Worm (Caenorhabditis elegans) whole organism, L4 larva: ENCODE measurements around the gene C39D10.8.

Experiments used
- dve-1 ChIP-seq: sonication (generic microtip); optimal IDR thresholded peaks from 2 replicates; lab custom pipeline; 2017; ENCODE audit warnings: antibody characterized with exemption, mild to moderate bottlenecking, missing genetic modification characterization, missing compliant biosample characterization; ENCODE audit not compliant: insufficient read depth
- lin-39 ChIP-seq: fragments of 150-350 bp; optimal IDR thresholded peaks from 2 replicates; lab custom pipeline; 2014; ENCODE audit warnings: missing biosample characterization, missing genetic modification reagents, missing genetic modification characterization
- lsy-2 ChIP-seq, 2 experiments: fragments of 150-350 bp in 1 of 2; sonication (generic microtip) in 1 of 2; optimal IDR thresholded peaks; 2 replicates each; lab custom pipeline; 2014 to 2017; ENCODE audit warnings: missing biosample characterization in 2 of 2, missing genetic modification characterization in 2 of 2
- mes-2 ChIP-seq: sonication (generic microtip); optimal IDR thresholded peaks from 2 replicates; lab custom pipeline; 2016; ENCODE audit warnings: missing genotype, mild to moderate bottlenecking, missing genetic modification characterization, missing compliant biosample characterization; ENCODE audit not compliant: poor library complexity, severe bottlenecking
- mxl-3 ChIP-seq: fragments of 200-800 bp; sonication (Bioruptor generic); optimal IDR thresholded peaks from 2 replicates; lab custom pipeline; 2018; ENCODE audit warnings: mild to moderate bottlenecking, missing genetic modification characterization, missing compliant biosample characterization
- zip-11 ChIP-seq: fragments of 200-800 bp; sonication (Bioruptor generic); IDR thresholded peaks from 2 replicates; pipeline ENCODE4 v1.3.6; 2022; ENCODE audit warnings: missing genetic modification characterization, missing compliant biosample characterization

DNA sequence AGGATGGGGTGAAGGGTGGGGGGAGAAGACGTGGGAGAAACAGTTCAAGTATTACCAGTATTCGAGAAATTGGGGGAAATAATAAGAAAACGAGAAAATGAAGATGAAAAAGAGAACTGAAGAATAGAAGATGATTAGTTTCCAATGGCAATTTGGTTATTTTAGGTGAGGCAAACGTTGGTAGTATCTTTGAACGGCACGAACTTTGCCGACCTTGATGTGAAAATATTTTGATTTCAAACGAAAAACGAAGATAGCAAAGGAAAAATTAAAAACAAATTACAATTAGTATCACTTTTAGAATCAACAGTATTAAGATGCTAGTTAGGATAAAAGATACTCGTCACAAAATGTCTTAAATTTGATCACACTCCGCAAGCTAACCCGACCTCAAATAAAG lies 46.6 kb downstream of the C39D10.8 start, which contains the start of gene sul-3:
- TF ChIP-seq zip-11 (GFP tag; lab: Robert Waterston, UW) (no peak), mxl-3 (no peak), lsy-2 (tag; optimal IDR thresholded peaks at IDR 0.05; lab: Kevin White, UChicago) (no peak), dve-1 (tag; lab: Kevin White, UChicago) (no peak), lin-39 (tag; lab: Kevin White, UChicago) (no peak), mes-2 (tag; lab: Kevin White, UChicago) (no peak)
